Worm (Caenorhabditis elegans) whole organism, L4 larva: Measurements from ENCODE around the gene F54D10.7.
A peak's percentile ranks its signal among the peaks of the same experiment; 100 is the strongest.

Source experiments
- D1046.2 ChIP-seq: fragments of 200-800 bp; sonication (Bioruptor generic); IDR thresholded peaks from 2 replicates; pipeline ENCODE4 v1.3.6; 2022; ENCODE audit warnings: missing genetic modification characterization, missing compliant biosample characterization
- F37D6.2 ChIP-seq: sonication (generic microtip); optimal IDR thresholded peaks from 2 replicates; lab custom pipeline; 2016; ENCODE audit warnings: mild to moderate bottlenecking, missing genetic modification characterization, missing compliant biosample characterization
- F49E8.2 ChIP-seq: sonication (generic microtip); optimal IDR thresholded peaks from 2 replicates; lab custom pipeline; 2016; ENCODE audit warnings: missing compliant biosample characterization, mild to moderate bottlenecking, missing genetic modification characterization, borderline replicate concordance
- R02D3.7 ChIP-seq: fragments of 150-350 bp; sonication (generic microtip); optimal IDR thresholded peaks from 3 replicates; lab custom pipeline; 2014; ENCODE audit warnings: missing biosample characterization, missing genetic modification characterization
- aha-1 ChIP-seq: fragments of 150-350 bp; peaks from one replicate; lab custom pipeline; 2014; ENCODE audit warnings: missing biosample characterization, missing genetic modification characterization
- arid-1 ChIP-seq: fragments of 200-800 bp; sonication (Bioruptor generic); conservative IDR thresholded peaks from 2 replicates; pipeline ENCODE4 v1.3.6; 2022; ENCODE audit warnings: missing genetic modification reagents, missing genetic modification characterization, missing compliant biosample characterization
- ceh-20 ChIP-seq: fragments of 200-800 bp; sonication (Bioruptor generic); IDR thresholded peaks from 2 replicates; pipeline ENCODE4 v1.3.6; 2022; ENCODE audit warnings: missing genetic modification reagents, missing genetic modification characterization, missing compliant biosample characterization
- ceh-32 ChIP-seq: sonication (generic microtip); optimal IDR thresholded peaks from 2 replicates; lab custom pipeline; 2016; ENCODE audit warnings: mild to moderate bottlenecking, missing genetic modification characterization, missing compliant biosample characterization; ENCODE audit not compliant: poor library complexity
- ceh-44 ChIP-seq: fragments of 200-800 bp; sonication (Bioruptor generic); IDR thresholded peaks from 2 replicates; pipeline ENCODE4 v1.3.6; 2022; ENCODE audit warnings: missing genetic modification reagents, missing genetic modification characterization, missing compliant biosample characterization
- ces-1 ChIP-seq: fragments of 150-350 bp; sonication (generic microtip); optimal IDR thresholded peaks from 4 replicates; lab custom pipeline; 2014; ENCODE audit warnings: missing biosample characterization, missing genetic modification reagents, missing genetic modification characterization
- cey-2 ChIP-seq: sonication (generic microtip); optimal IDR thresholded peaks from 3 replicates; lab custom pipeline; 2017; ENCODE audit warnings: missing genetic modification characterization, mild to moderate bottlenecking, missing compliant biosample characterization, antibody characterized with exemption, borderline replicate concordance; ENCODE audit not compliant: insufficient read depth
- daf-12 ChIP-seq: fragments of 150-350 bp; optimal IDR thresholded peaks from 2 replicates; lab custom pipeline; 2014; ENCODE audit warnings: missing biosample characterization, missing genetic modification reagents, missing genetic modification characterization
- daf-16 ChIP-seq, 3 experiments: sonication (generic microtip); optimal IDR thresholded peaks; 2 replicates each; lab custom pipeline; 2016 to 2017; ENCODE audit warnings: missing genetic modification characterization in 3 of 3, missing genetic modification reagents in 3 of 3, mild to moderate bottlenecking in 2 of 3, missing compliant biosample characterization in 2 of 3, missing biosample characterization in 1 of 3, moderate library complexity in 1 of 3
- dmd-6 ChIP-seq: fragments of 200-800 bp; sonication (Bioruptor generic); IDR thresholded peaks from 2 replicates; pipeline ENCODE4 v1.3.6; 2022; ENCODE audit warnings: missing genetic modification reagents, missing genetic modification characterization, missing compliant biosample characterization
- dmd-9 ChIP-seq: fragments of 200-800 bp; sonication (Bioruptor generic); IDR thresholded peaks from 2 replicates; pipeline ENCODE4 v1.3.6; 2022; ENCODE audit warnings: missing genetic modification reagents, missing genetic modification characterization, missing compliant biosample characterization
- dve-1 ChIP-seq: sonication (generic microtip); optimal IDR thresholded peaks from 2 replicates; lab custom pipeline; 2017; ENCODE audit warnings: antibody characterized with exemption, mild to moderate bottlenecking, missing genetic modification characterization, missing compliant biosample characterization; ENCODE audit not compliant: insufficient read depth
- egl-43 ChIP-seq: fragments of 200-800 bp; sonication (Bioruptor generic); IDR thresholded peaks from 2 replicates; pipeline ENCODE4 v1.3.6; 2022; ENCODE audit warnings: missing genetic modification reagents, missing genetic modification characterization, missing compliant biosample characterization
- gei-8 ChIP-seq: fragments of 200-800 bp; sonication (Bioruptor generic); optimal IDR thresholded peaks from 2 replicates; lab custom pipeline; 2018; ENCODE audit warnings: mild to moderate bottlenecking, missing genetic modification characterization, missing compliant biosample characterization
- hif-1 ChIP-seq, 2 experiments: sonication (generic microtip); optimal IDR thresholded peaks; 2 replicates each; lab custom pipeline; 2016 to 2017; ENCODE audit warnings: missing compliant biosample characterization in 2 of 2, missing genetic modification characterization in 2 of 2, missing genetic modification reagents in 2 of 2, missing genotype in 2 of 2, mild to moderate bottlenecking in 1 of 2
- hlh-11 ChIP-seq: fragments of 200-800 bp; sonication (Bioruptor generic); optimal IDR thresholded peaks from 2 replicates; lab custom pipeline; 2018; ENCODE audit warnings: mild to moderate bottlenecking, missing genetic modification characterization, missing compliant biosample characterization
- hmg-1.1 ChIP-seq: fragments of 200-800 bp; sonication (Bioruptor generic); IDR thresholded peaks from 2 replicates; pipeline ENCODE4 v1.3.6; 2022; ENCODE audit warnings: missing genetic modification reagents, missing genetic modification characterization, missing compliant biosample characterization
- lin-1 ChIP-seq: fragments of 200-800 bp; sonication (Bioruptor generic); IDR thresholded peaks from 2 replicates; pipeline ENCODE4 v1.3.6; 2022; ENCODE audit warnings: missing genetic modification reagents, missing genetic modification characterization, missing compliant biosample characterization
- lir-3 ChIP-seq: sonication (generic microtip); optimal IDR thresholded peaks from 2 replicates; lab custom pipeline; 2016; ENCODE audit warnings: mild to moderate bottlenecking, missing genetic modification characterization, missing compliant biosample characterization
- lsy-2 ChIP-seq, 2 experiments: fragments of 150-350 bp in 1 of 2; sonication (generic microtip) in 1 of 2; optimal IDR thresholded peaks; 2 replicates each; lab custom pipeline; 2014 to 2017; ENCODE audit warnings: missing biosample characterization in 2 of 2, missing genetic modification characterization in 2 of 2
- madf-5 ChIP-seq, 2 experiments: fragments of 200-800 bp; sonication (Bioruptor generic); IDR thresholded peaks; 2 replicates each; pipeline ENCODE4 v1.3.6; 2022; ENCODE audit warnings: missing compliant biosample characterization in 2 of 2, missing genetic modification characterization in 2 of 2
- mep-1 ChIP-seq: fragments of 150-350 bp; sonication (generic microtip); optimal IDR thresholded peaks from 3 replicates; lab custom pipeline; 2014; ENCODE audit warnings: missing biosample characterization, missing genetic modification characterization
- mes-2 ChIP-seq: sonication (generic microtip); optimal IDR thresholded peaks from 2 replicates; lab custom pipeline; 2016; ENCODE audit warnings: missing genotype, mild to moderate bottlenecking, missing genetic modification characterization, missing compliant biosample characterization; ENCODE audit not compliant: poor library complexity, severe bottlenecking
- mxl-3 ChIP-seq: fragments of 200-800 bp; sonication (Bioruptor generic); optimal IDR thresholded peaks from 2 replicates; lab custom pipeline; 2018; ENCODE audit warnings: mild to moderate bottlenecking, missing genetic modification characterization, missing compliant biosample characterization
- nhr-10 ChIP-seq: fragments of 150-350 bp; optimal IDR thresholded peaks from 2 replicates; lab custom pipeline; 2014; ENCODE audit warnings: missing biosample characterization, missing genetic modification characterization
- nhr-111 ChIP-seq: fragments of 200-800 bp; sonication (Bioruptor generic); optimal IDR thresholded peaks from 2 replicates; lab custom pipeline; 2018; ENCODE audit warnings: mild to moderate bottlenecking, missing genetic modification characterization, missing compliant biosample characterization
- nhr-28 ChIP-seq: fragments of 150-350 bp; optimal IDR thresholded peaks from 2 replicates; lab custom pipeline; 2014; ENCODE audit warnings: missing biosample characterization, missing genetic modification characterization
- nhr-6 ChIP-seq: fragments of 150-350 bp; optimal IDR thresholded peaks from 2 replicates; lab custom pipeline; 2014; ENCODE audit warnings: missing biosample characterization, missing genetic modification characterization
- php-3 ChIP-seq: fragments of 200-800 bp; sonication (Bioruptor generic); IDR thresholded peaks from 2 replicates; pipeline ENCODE4 v1.3.6; 2022; ENCODE audit warnings: missing genetic modification reagents, missing genetic modification characterization, missing compliant biosample characterization
- pqm-1 ChIP-seq: sonication (generic microtip); optimal IDR thresholded peaks from 2 replicates; lab custom pipeline; 2017; ENCODE audit warnings: missing biosample characterization, missing genetic modification characterization
- set-16 ChIP-seq: fragments of 200-800 bp; sonication (Bioruptor generic); IDR thresholded peaks from 2 replicates; pipeline ENCODE4 v1.3.6; 2022; ENCODE audit warnings: missing genetic modification reagents, missing genetic modification characterization, missing compliant biosample characterization
- skn-1 ChIP-seq: fragments of 150-350 bp; optimal IDR thresholded peaks from 2 replicates; lab custom pipeline; 2014; ENCODE audit warnings: missing biosample characterization, missing genetic modification characterization
- unc-130 ChIP-seq: sonication (generic microtip); optimal IDR thresholded peaks from 2 replicates; lab custom pipeline; 2016; ENCODE audit warnings: missing genetic modification reagents, missing genetic modification characterization, missing compliant biosample characterization
- unc-39 ChIP-seq: sonication (generic microtip); optimal IDR thresholded peaks from 2 replicates; lab custom pipeline; 2017; ENCODE audit warnings: missing biosample characterization, missing genetic modification characterization
- unc-62 ChIP-seq, 3 experiments: fragments of 150-350 bp in 1 of 3; sonication (generic microtip); optimal IDR thresholded peaks in 2 of 3; peaks in 1 of 3; 1 replicate in 1 of 3; 2 replicates in 2 of 3; lab custom pipeline; 2014 to 2017; ENCODE audit warnings: missing biosample characterization in 3 of 3, missing genetic modification characterization in 3 of 3, missing genetic modification reagents in 3 of 3, missing genotype in 1 of 3
- vab-7 ChIP-seq: fragments of 200-800 bp; sonication (Bioruptor generic); IDR thresholded peaks from 2 replicates; pipeline ENCODE4 v1.3.6; 2022; ENCODE audit warnings: missing genetic modification reagents, missing genetic modification characterization, missing compliant biosample characterization
- zag-1 ChIP-seq: fragments of 150-350 bp; optimal IDR thresholded peaks from 2 replicates; lab custom pipeline; 2014; ENCODE audit warnings: missing biosample characterization, missing genetic modification characterization

The F54D10.7 gene

DNA sequence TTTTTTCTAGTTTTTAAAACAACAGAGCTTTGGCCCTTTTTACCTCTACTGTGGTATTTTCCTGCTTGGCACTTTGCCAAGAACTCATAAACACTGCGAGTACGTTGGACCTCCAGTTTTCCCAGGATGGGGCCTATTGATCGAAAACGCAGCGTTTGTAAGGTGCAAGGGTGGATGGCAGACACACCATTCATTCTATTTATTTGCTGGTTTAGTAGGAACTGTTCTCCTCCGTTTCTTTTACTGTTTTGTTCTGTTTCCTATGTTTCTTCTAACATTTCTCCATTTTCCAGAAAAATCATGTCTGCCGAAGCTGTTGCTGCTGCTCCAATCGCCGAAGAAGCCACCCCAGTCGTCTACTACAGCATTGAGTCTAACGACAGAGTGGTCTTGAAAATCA is 2.8 kb upstream of the F54D10.7 start, which contains the start of gene skr-15:
TSS of gene skr-15 (plus strand) at position 301 of the 400 bp plus-strand sequence.
- TF ChIP-seq unc-39 (tag; lab: Kevin White, UChicago) (no peak), mep-1 (tag; lab: Kevin White, UChicago) (no peak), zag-1 (tag; lab: Kevin White, UChicago) (no peak), nhr-28 (tag; lab: Kevin White, UChicago) (no peak), mxl-3 (GFP tag; lab: Kevin White, UChicago) (no peak), ceh-32 (tag; lab: Kevin White, UChicago) (no peak), dmd-9 (no peak), madf-5 (GFP tag; IDR thresholded peaks at IDR 0.05; lab: Robert Waterston, UW) (no peak), php-3 (no peak), ceh-44 (GFP tag; lab: Robert Waterston, UW) (no peak), ces-1 (GFP tag; lab: Kevin White, UChicago) (no peak), mes-2 (no peak)

DNA sequence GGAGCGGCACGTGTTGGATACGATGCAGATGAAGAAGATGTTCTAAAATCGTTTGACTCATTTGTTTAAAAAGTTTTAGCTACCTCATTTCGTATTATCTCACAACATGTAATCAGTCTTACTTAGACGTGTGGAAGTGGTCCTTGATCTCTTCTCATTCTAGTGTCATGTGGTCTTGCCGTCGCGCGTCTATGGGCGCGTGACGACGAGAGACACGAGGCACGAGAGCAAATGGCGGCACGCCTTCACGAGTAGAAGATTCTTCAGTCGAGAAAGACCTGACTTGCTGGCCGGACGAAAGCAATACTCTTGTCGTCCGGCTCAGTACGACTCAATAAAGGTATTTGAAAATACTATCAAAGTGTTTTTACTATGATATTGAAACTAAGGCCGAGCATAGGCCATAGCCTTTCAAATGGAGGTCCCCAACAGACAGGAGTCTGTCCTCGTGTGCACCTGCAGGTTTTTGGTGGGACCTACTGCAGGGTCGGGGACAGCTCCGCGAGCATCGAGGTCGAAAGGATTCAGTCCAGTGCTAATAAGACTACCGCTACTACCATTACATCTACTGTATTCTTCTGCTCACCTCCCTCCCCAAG is 4.7 kb downstream of the F54D10.7 start, which contains the start of gene fbxa-24:
TSS of gene fbxa-24 (plus strand) at position 276 of the 599 bp plus-strand sequence.
- TF ChIP-seq set-16 (GFP tag; lab: Robert Waterston, UW) = peak; percentile 32; the same call in 1 of the 2 replicates
- 0 out of 2 replicates have a peak, but pooled peaks have one; percentile 17 for TF ChIP-seq hmg-1.1 (GFP tag; lab: Robert Waterston, UW)
- TF ChIP-seq mxl-3 (GFP tag; lab: Kevin White, UChicago) = peak; percentile 7
- TF ChIP-seq egl-43 (GFP tag; lab: Robert Waterston, UW) = 0 out of 2 replicates have a peak, but pooled peaks have one; percentile 26
- peak; percentile 98 for TF ChIP-seq aha-1 (tag; lab: Kevin White, UChicago)

DNA sequence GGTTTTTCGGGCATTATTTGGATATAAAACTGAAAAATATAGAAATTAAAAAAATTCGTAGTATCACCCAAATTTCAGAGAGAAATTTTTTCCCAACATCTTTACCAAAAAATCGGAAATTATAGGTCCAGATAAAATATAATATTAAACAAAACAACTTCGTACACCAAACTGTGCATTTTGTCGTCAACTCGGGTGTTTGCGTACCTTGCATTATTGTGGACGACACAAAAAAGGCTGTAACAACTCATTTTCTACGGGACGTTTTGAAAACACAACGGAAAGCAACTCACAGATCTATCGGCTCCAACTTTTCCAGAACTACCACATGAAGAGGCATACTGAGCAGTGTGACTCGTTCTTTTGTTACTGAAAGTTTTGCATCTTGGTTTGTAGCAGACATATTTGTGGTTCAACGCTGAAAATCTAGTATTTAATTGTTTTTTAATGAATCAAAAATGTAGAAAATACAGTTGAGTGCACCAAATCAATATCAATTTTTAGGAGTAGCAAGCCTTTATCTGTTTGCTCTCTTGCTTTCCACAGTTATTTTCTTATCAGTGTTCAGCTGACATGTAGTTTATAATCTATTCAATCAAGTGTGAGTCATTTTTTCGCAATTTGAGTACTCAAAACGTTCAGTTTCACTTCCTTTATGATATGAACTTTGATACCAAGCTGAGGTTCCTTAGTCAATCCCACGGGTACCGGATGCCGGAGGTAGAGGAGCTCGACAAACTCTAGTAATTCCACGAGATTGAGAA is 5.5 kb downstream of the F54D10.7 start:
- TF ChIP-seq hlh-11 (tag; lab: Kevin White, UChicago) (peak; percentile 45), F49E8.2 (no peak), gei-8 (GFP tag; lab: Kevin White, UChicago) (no peak), nhr-28 (tag; lab: Kevin White, UChicago) (peak; percentile 74), nhr-6 (tag; lab: Kevin White, UChicago) (peak; percentile 40), cey-2 (tag; lab: Kevin White, UChicago) (no peak), lin-1 (GFP tag; lab: Robert Waterston, UW) (0 out of 2 replicates have a peak, but pooled peaks have one; percentile 23), dmd-6 (GFP tag; lab: Robert Waterston, UW) (peak; percentile 57), php-3 (0 out of 2 replicates have a peak, but pooled peaks have one; percentile 32), unc-62 (GFP tag; optimal IDR thresholded peaks at IDR 0.05 in 1 of 2; lab: Kevin White, UChicago) (peak in 1 of 2 experiments; percentile 95), unc-62 (tag; optimal IDR thresholded peaks at IDR 0.05; lab: Kevin White, UChicago) (no peak), hif-1 (tag; optimal IDR thresholded peaks at IDR 0.05; lab: Kevin White, UChicago) (no peak), vab-7 (GFP tag; lab: Robert Waterston, UW) (no peak), mes-2 (peak; percentile 38), daf-12 (no peak), ceh-20 (GFP tag; lab: Robert Waterston, UW) (no peak), dve-1 (tag; lab: Kevin White, UChicago) (peak; percentile 49), unc-130 (GFP tag; lab: Kevin White, UChicago) (no peak), nhr-10 (no peak), daf-16 (GFP tag; optimal IDR thresholded peaks at IDR 0.05; lab: Kevin White, UChicago) (no peak), daf-16 (tag; optimal IDR thresholded peaks at IDR 0.05; lab: Kevin White, UChicago) (peak; percentile 52), mxl-3 (GFP tag; lab: Kevin White, UChicago) (no peak), skn-1 (tag; lab: Kevin White, UChicago) (no peak), R02D3.7 (tag; lab: Kevin White, UChicago) (no peak), F37D6.2 (tag; lab: Kevin White, UChicago) (no peak), lir-3 (no peak), lsy-2 (tag; optimal IDR thresholded peaks at IDR 0.05; lab: Kevin White, UChicago) (peak in 1 of 2 experiments; percentile 23), D1046.2 (no peak), nhr-111 (no peak), arid-1 (GFP tag; lab: Robert Waterston, UW) (no peak), pqm-1 (tag; lab: Kevin White, UChicago) (peak; percentile 85)
